Fruit fly (Drosophila melanogaster) whole organism, embryonic: ENCODE data around the gene Pdcd4.
A peak's percentile ranks its signal among the peaks of the same experiment; 100 is the strongest.

Source experiments
- Antp ChIP-seq: fragments of 200-800 bp; sonication (Bioruptor generic); optimal IDR thresholded peaks from 3 replicates; lab custom pipeline; 2016; ENCODE audit warnings: missing biosample characterization, missing genetic modification characterization
- B-H1 ChIP-seq: fragments of 200-800 bp; sonication (Bioruptor generic); IDR thresholded peaks from 3 replicates; pipeline ENCODE4 v1.3.6; 2022; ENCODE audit warnings: missing biosample characterization, missing genetic modification characterization
- CG10321 ChIP-seq: fragments of 200-800 bp; sonication (Bioruptor generic); IDR thresholded peaks from 2 replicates; pipeline ENCODE4 v1.3.6; 2022; ENCODE audit warnings: missing biosample characterization, missing genetic modification characterization
- CG1233 ChIP-seq: fragments of 200-800 bp; sonication (Bioruptor generic); optimal IDR thresholded peaks from 4 replicates; lab custom pipeline; 2018; ENCODE audit warnings: missing biosample characterization, mild to moderate bottlenecking, missing genetic modification characterization
- CG13894 ChIP-seq: fragments of 200-800 bp; sonication (Bioruptor generic); optimal IDR thresholded peaks from 3 replicates; lab custom pipeline; 2018; ENCODE audit warnings: missing biosample characterization, mild to moderate bottlenecking, missing genetic modification characterization, moderate library complexity
- CG14965 ChIP-seq: fragments of 200-800 bp; sonication (Bioruptor generic); optimal IDR thresholded peaks from 2 replicates; lab custom pipeline; 2016; ENCODE audit warnings: missing biosample characterization, missing genetic modification characterization, borderline replicate concordance
- CG16813 ChIP-seq: fragments of 200-800 bp; sonication (Bioruptor generic); IDR thresholded peaks from 3 replicates; pipeline ENCODE4 v1.3.6; 2022; ENCODE audit warnings: missing biosample characterization, missing genetic modification characterization; ENCODE audit not compliant: partially characterized antibody
- CG16815 ChIP-seq: fragments of 200-800 bp; sonication (Bioruptor generic); optimal IDR thresholded peaks from 3 replicates; lab custom pipeline; 2017; ENCODE audit warnings: missing biosample characterization, mild to moderate bottlenecking, missing genetic modification characterization
- CG17186 ChIP-seq: fragments of 200-800 bp; sonication (Bioruptor generic); optimal IDR thresholded peaks from 3 replicates; lab custom pipeline; 2017; ENCODE audit warnings: missing biosample characterization, missing genetic modification reagents, missing genetic modification characterization
- CG17385 ChIP-seq: fragments of 200-800 bp; sonication (Bioruptor generic); optimal IDR thresholded peaks from 3 replicates; lab custom pipeline; 2018; ENCODE audit warnings: missing biosample characterization, mild to moderate bottlenecking, missing genetic modification characterization
- CG18011 ChIP-seq: fragments of 200-800 bp; sonication (Bioruptor generic); optimal IDR thresholded peaks from 2 replicates; lab custom pipeline; 2017; ENCODE audit warnings: missing biosample characterization, missing genetic modification characterization, mild to moderate bottlenecking, moderate library complexity, missing genotype
- CG2202 ChIP-seq: fragments of 200-800 bp; sonication (Bioruptor generic); optimal IDR thresholded peaks from 2 replicates; lab custom pipeline; 2018; ENCODE audit warnings: missing biosample characterization, mild to moderate bottlenecking, missing genetic modification characterization
- CG34224 ChIP-seq: fragments of 200-800 bp; sonication (Bioruptor generic); IDR thresholded peaks from 3 replicates; pipeline ENCODE4 v1.3.6; 2022; ENCODE audit warnings: missing biosample characterization, missing genetic modification characterization; ENCODE audit not compliant: partially characterized antibody
- CG34422 ChIP-seq: fragments of 200-800 bp; sonication (Bioruptor generic); IDR thresholded peaks from 3 replicates; pipeline ENCODE4 v1.3.6; 2022; ENCODE audit warnings: missing biosample characterization, missing genetic modification characterization
- CG3995 ChIP-seq: fragments of 200-800 bp; sonication (Bioruptor generic); optimal IDR thresholded peaks from 3 replicates; lab custom pipeline; 2016; ENCODE audit warnings: missing biosample characterization, missing genetic modification characterization
- CG7987 ChIP-seq: fragments of 200-800 bp; sonication (Bioruptor generic); optimal IDR thresholded peaks from 2 replicates; lab custom pipeline; 2018; ENCODE audit warnings: missing biosample characterization, mild to moderate bottlenecking, missing genetic modification characterization, moderate library complexity
- CHES-1-like ChIP-seq: fragments of 200-800 bp; sonication (Bioruptor generic); optimal IDR thresholded peaks from 2 replicates; lab custom pipeline; 2016; ENCODE audit warnings: missing biosample characterization, missing genetic modification characterization
- Deaf1 ChIP-seq: fragments of 200-800 bp; optimal IDR thresholded peaks from 3 replicates; lab custom pipeline; 2019; ENCODE audit warnings: missing biosample characterization, mild to moderate bottlenecking, missing genetic modification characterization, moderate library complexity
- Drgx ChIP-seq: fragments of 200-800 bp; sonication (Bioruptor generic); IDR thresholded peaks from 2 replicates; pipeline ENCODE4 v1.3.6; 2022; ENCODE audit warnings: missing biosample characterization, missing genetic modification characterization
- Fer3 ChIP-seq: fragments of 200-800 bp; sonication (Bioruptor generic); optimal IDR thresholded peaks from 2 replicates; lab custom pipeline; 2018; ENCODE audit warnings: missing biosample characterization, mild to moderate bottlenecking, missing genetic modification characterization, moderate library complexity
- Hr51 ChIP-seq, 2 experiments: fragments of 200-800 bp; sonication (Bioruptor generic); optimal IDR thresholded peaks; 2 replicates in 1 of 2; 3 replicates in 1 of 2; lab custom pipeline; 2016 to 2018; ENCODE audit warnings: missing biosample characterization in 2 of 2, missing genetic modification characterization in 2 of 2, mild to moderate bottlenecking in 1 of 2, moderate library complexity in 1 of 2
- Hr78 ChIP-seq, 2 experiments: fragments of 200-800 bp in 1 of 2; fragments of >200 bp in 1 of 2; sonication (Bioruptor generic) in 1 of 2; optimal IDR thresholded peaks; 2 replicates each; lab custom pipeline; 2017 to 2019; ENCODE audit warnings: missing biosample characterization in 2 of 2, missing genetic modification characterization in 2 of 2, mild to moderate bottlenecking in 1 of 2, moderate library complexity in 1 of 2
- Hsf ChIP-seq: fragments of 200-800 bp; sonication (Bioruptor generic); optimal IDR thresholded peaks from 3 replicates; lab custom pipeline; 2016; ENCODE audit warnings: missing biosample characterization, missing genetic modification characterization
- Nf-YB ChIP-seq: fragments of 200-800 bp; sonication (Bioruptor generic); optimal IDR thresholded peaks from 3 replicates; lab custom pipeline; 2019; ENCODE audit warnings: missing biosample characterization, mild to moderate bottlenecking, missing genetic modification characterization, moderate library complexity
- Ptx1 ChIP-seq: fragments of 200-800 bp; sonication (Bioruptor generic); IDR thresholded peaks from 2 replicates; pipeline ENCODE4 v1.3.6; 2022; ENCODE audit warnings: missing biosample characterization, missing genetic modification characterization
- Side ChIP-seq: fragments of 200-800 bp; sonication (Bioruptor generic); optimal IDR thresholded peaks from 2 replicates; lab custom pipeline; 2016; ENCODE audit warnings: missing biosample characterization, missing genetic modification characterization
- Sin3A ChIP-seq: fragments of >200 bp; optimal IDR thresholded peaks from 2 replicates; lab custom pipeline; 2018
- Sox100B ChIP-seq: fragments of 200-800 bp; sonication (Bioruptor generic); optimal IDR thresholded peaks from 3 replicates; lab custom pipeline; 2018; ENCODE audit warnings: missing biosample characterization, mild to moderate bottlenecking, missing genetic modification characterization
- Sox102F ChIP-seq: fragments of 200-800 bp; sonication (Bioruptor generic); optimal IDR thresholded peaks from 2 replicates; lab custom pipeline; 2018; ENCODE audit warnings: missing biosample characterization, mild to moderate bottlenecking, missing genetic modification characterization, moderate library complexity
- Sry-δ ChIP-seq: fragments of 200-800 bp; sonication (Bioruptor generic); optimal IDR thresholded peaks from 2 replicates; lab custom pipeline; 2016; ENCODE audit warnings: missing biosample characterization, missing genetic modification characterization
- TFAM ChIP-seq: fragments of 200-800 bp; sonication (Bioruptor generic); optimal IDR thresholded peaks from 2 replicates; lab custom pipeline; 2017; ENCODE audit warnings: missing biosample characterization, missing genetic modification characterization, inconsistent platforms
- Trl ChIP-seq, 3 experiments: fragments of >200 bp in 2 of 3; fragments of 200-800 bp in 1 of 3; sonication (Bioruptor generic) in 1 of 3; optimal IDR thresholded peaks; 2 replicates in 1 of 3; 3 replicates in 2 of 3; lab custom pipeline; 2016 to 2017; ENCODE audit warnings: missing biosample characterization in 1 of 3, missing genetic modification characterization in 1 of 3
- Xbp1 ChIP-seq: fragments of 200-800 bp; sonication (Bioruptor generic); optimal IDR thresholded peaks from 3 replicates; lab custom pipeline; 2016; ENCODE audit warnings: missing biosample characterization, mild to moderate bottlenecking, missing genetic modification characterization
- Xrp1 ChIP-seq: fragments of 200-800 bp; sonication (Bioruptor generic); IDR thresholded peaks from 2 replicates; pipeline ENCODE4 v1.3.6; 2022; ENCODE audit warnings: missing biosample characterization, missing genetic modification characterization
- en ChIP-seq: fragments of 200-800 bp; sonication (Bioruptor generic); optimal IDR thresholded peaks from 2 replicates; lab custom pipeline; 2016; ENCODE audit warnings: missing biosample characterization, missing genetic modification characterization
- gem ChIP-seq: fragments of 200-800 bp; sonication (Bioruptor generic); optimal IDR thresholded peaks from 2 replicates; lab custom pipeline; 2019; ENCODE audit warnings: missing biosample characterization, mild to moderate bottlenecking, missing genetic modification characterization, moderate library complexity
- grn ChIP-seq: fragments of 200-800 bp; sonication (Bioruptor generic); optimal IDR thresholded peaks from 3 replicates; lab custom pipeline; 2017; ENCODE audit warnings: missing biosample characterization, missing genetic modification characterization
- gro ChIP-seq: fragments of 200-800 bp; sonication (Bioruptor generic); optimal IDR thresholded peaks from 2 replicates; lab custom pipeline; 2016; ENCODE audit warnings: missing biosample characterization, missing genetic modification characterization
- lola ChIP-seq, 3 experiments: fragments of >200 bp in 2 of 3; fragments of 200-800 bp in 1 of 3; sonication (Bioruptor generic) in 1 of 3; optimal IDR thresholded peaks; 2 replicates each; lab custom pipeline; 2017 to 2019; ENCODE audit warnings: missing biosample characterization in 3 of 3, missing genetic modification characterization in 3 of 3, mild to moderate bottlenecking in 1 of 3, moderate library complexity in 1 of 3
- odd ChIP-seq: fragments of 200-800 bp; sonication (Bioruptor generic); optimal IDR thresholded peaks from 2 replicates; lab custom pipeline; 2017; ENCODE audit warnings: missing biosample characterization, mild to moderate bottlenecking, missing genetic modification characterization
- phol ChIP-seq: fragments of 200-800 bp; sonication (Bioruptor generic); optimal IDR thresholded peaks from 3 replicates; lab custom pipeline; 2018; ENCODE audit warnings: missing biosample characterization, mild to moderate bottlenecking, missing genetic modification characterization, moderate library complexity
- pita ChIP-seq: fragments of 200-800 bp; sonication (Bioruptor generic); optimal IDR thresholded peaks from 2 replicates; lab custom pipeline; 2017; ENCODE audit warnings: missing biosample characterization, mild to moderate bottlenecking, missing genetic modification characterization
- sr ChIP-seq: fragments of 200-800 bp; sonication (Bioruptor generic); IDR thresholded peaks from 3 replicates; pipeline ENCODE4 v1.3.6; 2022; ENCODE audit warnings: missing biosample characterization, missing genetic modification characterization
- tgo ChIP-seq: fragments of 200-800 bp; sonication (Bioruptor generic); IDR thresholded peaks from 3 replicates; pipeline ENCODE4 v1.3.6; 2022; ENCODE audit warnings: missing biosample characterization, missing genetic modification characterization
- trem ChIP-seq: fragments of 200-800 bp; optimal IDR thresholded peaks from 3 replicates; lab custom pipeline; 2019; ENCODE audit warnings: missing biosample characterization, mild to moderate bottlenecking, missing genetic modification characterization, moderate library complexity
- ttk ChIP-seq: fragments of 200-800 bp; sonication (Bioruptor generic); IDR thresholded peaks from 2 replicates; pipeline ENCODE4 v2.1.2; 2022; ENCODE audit warnings: missing biosample characterization, missing genetic modification characterization
- twi ChIP-seq: fragments of 200-800 bp; optimal IDR thresholded peaks from 2 replicates; lab custom pipeline; 2019; ENCODE audit warnings: missing biosample characterization, mild to moderate bottlenecking, missing genetic modification characterization, moderate library complexity
- unc-4 ChIP-seq: fragments of 200-800 bp; sonication (Bioruptor generic); IDR thresholded peaks from 2 replicates; pipeline ENCODE4 v1.3.6; 2022; ENCODE audit warnings: missing biosample characterization, missing genetic modification characterization; ENCODE audit not compliant: partially characterized antibody

Pdcd4 gene

dm6 chrX:13764397-13765119, 9.4 kb upstream of the Pdcd4 start (continued):
- TF ChIP-seq Ptx1 (GFP tag; lab: Robert Waterston, UW) (peak; percentile 67), B-H1 (GFP tag; lab: Robert Waterston, UW) (peak; percentile 44; the same call in 1 of the 3 replicates), lola (GFP tag; optimal IDR thresholded peaks at IDR 0.05; lab: Kevin White, UChicago) (no peak), CG14965 (GFP tag; lab: Kevin White, UChicago) (no peak), CG18011 (GFP tag; lab: Kevin White, UChicago) (no peak), CHES-1-like (no peak), gro (no peak), Antp (GFP tag; lab: Kevin White, UChicago) (no peak), trem (tag; lab: Kevin White, UChicago) (peak; percentile 13), Hsf (GFP tag; lab: Kevin White, UChicago) (no peak), CG17385 (GFP tag; lab: Kevin White, UChicago) (peak; percentile 25), Deaf1 (tag; lab: Kevin White, UChicago) (peak; percentile 8), CG17186 (no peak), Fer3 (tag; lab: Kevin White, UChicago) (peak; percentile 36), unc-4 (GFP tag; lab: Robert Waterston, UW) (no peak), CG2202 (tag; lab: Kevin White, UChicago) (no peak), CG16813 (GFP tag; lab: Robert Waterston, UW) (no peak), Side (GFP tag; lab: Kevin White, UChicago) (no peak), Sox102F (GFP tag; lab: Kevin White, UChicago) (peak; percentile 79), TFAM (GFP tag; lab: Kevin White, UChicago) (no peak), CG16815 (no peak), Xbp1 (peak; percentile 58), Hr78 (GFP tag; optimal IDR thresholded peaks at IDR 0.05; lab: Kevin White, UChicago) (peak in 1 of 2 experiments; percentile 8), Drgx (GFP tag; lab: Robert Waterston, UW) (peak; percentile 69), CG13894 (tag; lab: Kevin White, UChicago) (no peak), CG7987 (GFP tag; lab: Kevin White, UChicago) (no peak), CG10321 (GFP tag; lab: Robert Waterston, UW) (no peak), phol (tag; lab: Kevin White, UChicago) (peak; percentile 59), Sry-δ (GFP tag; lab: Kevin White, UChicago) (no peak), CG1233 (peak; percentile 27), twi (tag; lab: Kevin White, UChicago) (peak; percentile 58), Sin3A (lab: Kevin White, UChicago) (no peak), Nf-YB (GFP tag; lab: Kevin White, UChicago) (no peak), CG3995 (GFP tag; lab: Kevin White, UChicago) (no peak), odd (GFP tag; lab: Kevin White, UChicago) (no peak), Hr51 (GFP tag; optimal IDR thresholded peaks at IDR 0.05; lab: Kevin White, UChicago) (peak in 1 of 2 experiments; percentile 63), CG34422 (peak; percentile 56; the same call in 1 of the 3 replicates), ttk (GFP tag; lab: Robert Waterston, UW) (peak; percentile 57), pita (no peak), CG34224 (GFP tag; lab: Robert Waterston, UW) (no peak), grn (no peak), Sox100B (GFP tag; lab: Kevin White, UChicago) (peak; percentile 29), en (GFP tag; lab: Kevin White, UChicago) (no peak), Xrp1 (GFP tag; lab: Robert Waterston, UW) (peak; percentile 57), tgo (peak; percentile 56; the same call in 2 of the 3 replicates), sr (GFP tag; lab: Robert Waterston, UW) (no peak), Trl (optimal IDR thresholded peaks at IDR 0.05; lab: Kevin White, UChicago) (no peak), Trl (GFP tag; optimal IDR thresholded peaks at IDR 0.05; lab: Kevin White, UChicago) (peak; percentile 5), gem (peak; percentile 75)
